Fruit fly (Drosophila melanogaster) whole organism, wandering third instar larva: ENCODE data around the gene Ser.

ENCODE experiments used
- Abd-B ChIP-seq: fragments of >200 bp; optimal IDR thresholded peaks from 2 replicates; lab custom pipeline; 2017; ENCODE audit warnings: missing biosample characterization, missing genetic modification characterization
- CG9705 ChIP-seq: fragments of 200-800 bp; sonication (Bioruptor generic); optimal IDR thresholded peaks from 2 replicates; lab custom pipeline; 2018; ENCODE audit warnings: missing biosample characterization, mild to moderate bottlenecking, missing genetic modification characterization
- Dif ChIP-seq: fragments of 200-275, 200-300 bp; sonication (Bioruptor generic); optimal IDR thresholded peaks from 2 replicates; lab custom pipeline; 2018; ENCODE audit warnings: missing biosample characterization, missing genetic modification characterization; ENCODE audit not compliant: partially characterized antibody
- Hr78 ChIP-seq: fragments of >200 bp; optimal IDR thresholded peaks from 2 replicates; lab custom pipeline; 2017; ENCODE audit warnings: missing biosample characterization, missing genetic modification characterization
- Myc ChIP-seq: fragments of >200 bp; optimal IDR thresholded peaks from 2 replicates; lab custom pipeline; 2017
- OdsH ChIP-seq: fragments of 200-800 bp; sonication (Bioruptor generic); optimal IDR thresholded peaks from 2 replicates; lab custom pipeline; 2016; ENCODE audit warnings: missing biosample characterization, mild to moderate bottlenecking, missing genetic modification characterization
- Vsx2 ChIP-seq: fragments of 200-300, 225-300 bp; sonication (Bioruptor generic); optimal IDR thresholded peaks from 2 replicates; lab custom pipeline; 2018; ENCODE audit warnings: missing biosample characterization, missing genetic modification characterization; ENCODE audit not compliant: partially characterized antibody
- br ChIP-seq: fragments of 200-800 bp; sonication (Bioruptor generic); optimal IDR thresholded peaks from 2 replicates; lab custom pipeline; 2016; ENCODE audit warnings: missing biosample characterization, missing genetic modification characterization
- h ChIP-seq: fragments of 200-800 bp; sonication (Bioruptor generic); optimal IDR thresholded peaks from 3 replicates; lab custom pipeline; 2016; ENCODE audit warnings: missing biosample characterization, mild to moderate bottlenecking, missing genetic modification characterization
- jim ChIP-seq: fragments of 175-275, 200-325 bp; sonication (Bioruptor generic); optimal IDR thresholded peaks from 2 replicates; lab custom pipeline; 2016; ENCODE audit warnings: missing biosample characterization, mild to moderate bottlenecking, missing genetic modification characterization
- pan ChIP-seq: fragments of >200 bp; optimal IDR thresholded peaks from 2 replicates; lab custom pipeline; 2017
- psq ChIP-seq: fragments of 200-800 bp; sonication (Bioruptor generic); optimal IDR thresholded peaks from 3 replicates; lab custom pipeline; 2017; ENCODE audit warnings: missing biosample characterization, mild to moderate bottlenecking, missing genetic modification characterization, moderate library complexity
- rgr ChIP-seq: fragments of 200-800 bp; sonication (Bioruptor generic); optimal IDR thresholded peaks from 3 replicates; lab custom pipeline; 2016; ENCODE audit warnings: missing biosample characterization, mild to moderate bottlenecking, missing genetic modification characterization
- usp ChIP-seq: fragments of >200 bp; optimal IDR thresholded peaks from 2 replicates; lab custom pipeline; 2017; ENCODE audit warnings: missing biosample characterization, missing genetic modification characterization

DNA sequence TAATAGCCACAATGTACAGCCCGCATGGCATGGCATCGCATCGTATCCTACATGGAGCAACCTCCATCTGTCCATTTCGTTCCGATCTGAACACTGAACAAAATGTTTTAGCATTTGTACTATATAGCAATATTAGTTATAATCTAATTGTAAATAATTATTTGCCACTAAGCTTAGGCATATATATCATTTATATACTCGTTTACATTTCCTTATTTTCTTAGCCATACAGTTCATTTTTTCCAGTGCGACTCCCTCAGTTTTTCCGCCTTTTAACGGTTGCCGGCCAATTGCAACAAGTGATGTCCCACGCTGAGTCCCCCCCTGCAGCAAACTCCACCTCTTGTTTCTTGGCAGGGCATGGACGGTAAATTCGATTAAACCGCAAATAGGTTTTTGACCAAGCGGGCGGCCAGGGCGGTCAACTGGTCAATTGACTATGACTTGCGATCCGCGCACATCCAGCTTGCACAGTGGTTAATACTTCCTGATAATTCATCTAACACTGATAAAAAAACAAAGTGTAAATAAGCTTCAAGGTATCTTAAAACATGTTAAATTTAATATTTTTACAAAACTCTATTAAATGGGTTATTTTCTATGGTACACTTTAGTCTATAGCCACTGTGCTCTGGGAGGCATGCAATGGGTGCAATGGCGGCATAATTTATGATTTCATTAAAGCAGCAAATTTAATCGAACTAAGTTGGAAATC lies 15.7 kb upstream of the Ser start:
- TF ChIP-seq CG9705 (no peak), Myc (lab: Kevin White, UChicago) (no peak), psq (no peak), usp (GFP tag; lab: Kevin White, UChicago) (no peak), Dif (GFP tag; lab: Kevin White, UChicago) (no peak), Hr78 (GFP tag; lab: Kevin White, UChicago) (no peak), Abd-B (GFP tag; lab: Kevin White, UChicago) (no peak), Vsx2 (GFP tag; lab: Kevin White, UChicago) (no peak), h (GFP tag; lab: Kevin White, UChicago) (no peak), br (no peak), rgr (GFP tag; lab: Kevin White, UChicago) (no peak), OdsH (GFP tag; lab: Kevin White, UChicago) (no peak), jim (no peak), pan (no peak)
